Fruit fly (Drosophila melanogaster): ENCODE data around the gene CG10713.

Gene CG10713

dm6 chr3L:13433522-13433921, 1.5 kb downstream of the CG10713 start (continued):
- TF ChIP-seq crp (GFP tag; optimal IDR thresholded peaks at IDR 0.05): no peak
- TF ChIP-seq twi (tag; optimal IDR thresholded peaks at IDR 0.05): no peak
- TF ChIP-seq Bgb (GFP tag; IDR thresholded peaks at IDR 0.05; ENCODE audit: partially characterized antibody): peak; percentile 78
- TF ChIP-seq dmrt11E (tag; optimal IDR thresholded peaks at IDR 0.05): no peak
- peak; percentile 43 for TF ChIP-seq sna (GFP tag; IDR thresholded peaks at IDR 0.05; ENCODE audit: partially characterized antibody)
- TF ChIP-seq hb (GFP tag; IDR thresholded peaks at IDR 0.05; ENCODE audit: partially characterized antibody): peak; percentile 43; the same call in 1 of the 3 replicates
- TF ChIP-seq CG7963 (GFP tag; IDR thresholded peaks at IDR 0.05; ENCODE audit: partially characterized antibody): peak; percentile 72
- TF ChIP-seq CG13287 (GFP tag; IDR thresholded peaks at IDR 0.05; ENCODE audit: partially characterized antibody): peak; percentile 31; the same call in 1 of the 2 replicates
- no peak for TF ChIP-seq MTF-1 (GFP tag; optimal IDR thresholded peaks at IDR 0.05; ENCODE audit: borderline replicate concordance)
- no peak for TF ChIP-seq jumu (GFP tag; optimal IDR thresholded peaks at IDR 0.05)
- peak; percentile 84; the same call in 2 of the 3 replicates for TF ChIP-seq mld (GFP tag; IDR thresholded peaks at IDR 0.05; ENCODE audit: partially characterized antibody)
- no peak for TF ChIP-seq croc (GFP tag; conservative IDR thresholded peaks at IDR 0.05)
- TF ChIP-seq Stat92E (GFP tag; optimal IDR thresholded peaks at IDR 0.05): no peak
- TF ChIP-seq Dfd (GFP tag; optimal IDR thresholded peaks at IDR 0.05): no peak
- peak; percentile 78 for TF ChIP-seq ato (GFP tag; IDR thresholded peaks at IDR 0.05; ENCODE audit: partially characterized antibody)
- TF ChIP-seq CG15601 (tag; optimal IDR thresholded peaks at IDR 0.05): peak; percentile 92
- no peak for TF ChIP-seq fd3F (GFP tag; optimal IDR thresholded peaks at IDR 0.05)
- no peak for TF ChIP-seq lola (GFP tag; optimal IDR thresholded peaks at IDR 0.05)

- TF ChIP-seq ase (GFP tag; IDR thresholded peaks at IDR 0.05) (no peak), CG4404 (GFP tag; IDR thresholded peaks at IDR 0.05) (no peak), Atf6 (GFP tag; IDR thresholded peaks at IDR 0.05) (no peak), CG14860 (GFP tag; IDR thresholded peaks at IDR 0.05; ENCODE audit: partially characterized antibody) (peak; percentile 46), Tbp (GFP tag; optimal IDR thresholded peaks at IDR 0.05) (no peak), Eip74EF (GFP tag; optimal IDR thresholded peaks at IDR 0.05) (no peak), lilli (GFP tag; optimal IDR thresholded peaks at IDR 0.05) (no peak), CG2712 (tag; optimal IDR thresholded peaks at IDR 0.05) (no peak), CG15601 (tag; optimal IDR thresholded peaks at IDR 0.05) (no peak), CG2199 (GFP tag; IDR thresholded peaks at IDR 0.05) (0 out of 3 replicates have a peak, but pooled peaks have one; percentile 10), CG18011 (GFP tag; optimal IDR thresholded peaks at IDR 0.05) (no peak), CG5953 (GFP tag; IDR thresholded peaks at IDR 0.05) (no peak), inv (GFP tag; IDR thresholded peaks at IDR 0.05; ENCODE audit: partially characterized antibody) (no peak), C15 (GFP tag; IDR thresholded peaks at IDR 0.05) (no peak), CG14667 (GFP tag; IDR thresholded peaks at IDR 0.05) (no peak), CG13123 (GFP tag; optimal IDR thresholded peaks at IDR 0.05) (no peak), Awh (GFP tag; IDR thresholded peaks at IDR 0.05) (peak; percentile 47; the same call in 1 of the 2 replicates), CG3281 (GFP tag; optimal IDR thresholded peaks at IDR 0.05) (no peak), CG43689 (GFP tag; IDR thresholded peaks at IDR 0.05) (no peak), ERR (GFP tag; optimal IDR thresholded peaks at IDR 0.05) (no peak), CG10979 (tag; optimal IDR thresholded peaks at IDR 0.05) (no peak), CG14050 (GFP tag; IDR thresholded peaks at IDR 0.05) (no peak), CG9876 (GFP tag; optimal IDR thresholded peaks at IDR 0.05) (no peak), CG34422 (GFP tag; IDR thresholded peaks at IDR 0.05) (no peak), Sry-β (GFP tag; optimal IDR thresholded peaks at IDR 0.05) (no peak), ranshi (GFP tag; IDR thresholded peaks at IDR 0.05) (no peak), tx (GFP tag; optimal IDR thresholded peaks at IDR 0.05) (no peak), B-H2 (GFP tag; optimal IDR thresholded peaks at IDR 0.05) (no peak), mld (GFP tag; IDR thresholded peaks at IDR 0.05; ENCODE audit: partially characterized antibody) (peak; percentile 68; the same call in 2 of the 3 replicates), gcm (GFP tag; optimal IDR thresholded peaks at IDR 0.05) (peak; percentile 8), Ets97D (GFP tag; optimal IDR thresholded peaks at IDR 0.05) (no peak), caup (GFP tag; optimal IDR thresholded peaks at IDR 0.05; ENCODE audit: severe bottlenecking) (no peak)
These were observed 2.2 kb downstream of the CG10713 start for dm6 chr3L:13432791-13433190.
